Fruit fly (Drosophila melanogaster) whole organism, embryonic: ENCODE data around the gene CG14220.

Experiments
- CG30431 ChIP-seq: fragments of 200-800 bp; sonication (Bioruptor generic); optimal IDR thresholded peaks from 2 replicates; lab custom pipeline; 2017; ENCODE audit warnings: missing biosample characterization, missing genetic modification characterization
- CG32767 ChIP-seq: fragments of 200-800 bp; sonication (Bioruptor generic); IDR thresholded peaks from 2 replicates; pipeline ENCODE4 v1.3.6; 2022; ENCODE audit warnings: missing biosample characterization, missing genetic modification characterization
- lbe ChIP-seq: fragments of 200-800 bp; sonication (Bioruptor generic); optimal IDR thresholded peaks from 2 replicates; lab custom pipeline; 2016; ENCODE audit warnings: missing biosample characterization, mild to moderate bottlenecking, missing genetic modification characterization

dm6 chrX:19618183-19618740 is 16.6 kb upstream of the CG14220 start, which contains the start of the genes Pstk and Tim9b:
- no peak for TF ChIP-seq CG32767
- TF ChIP-seq CG30431, result no peak
- TF ChIP-seq lbe, result no peak
